Worm (Caenorhabditis elegans): Measurements from ENCODE around the gene ZK546.19.

ce11 chrII:4986664-4987063 is 45.1 kb downstream of the ZK546.19 start:
- no peak for TF ChIP-seq skn-1 (tag; optimal IDR thresholded peaks at IDR 0.05)
- no peak for TF ChIP-seq snpc-4 (tag; optimal IDR thresholded peaks at IDR 0.05)
- no peak for TF ChIP-seq lin-13 (GFP tag; optimal IDR thresholded peaks at IDR 0.05)
- TF ChIP-seq mdl-1 (tag; optimal IDR thresholded peaks at IDR 0.05) = no peak

All from whole organism, L1 larva.